Fruit fly (Drosophila melanogaster) whole organism: ENCODE results near the gene CG31358.

Experiments used
- CG8478 ChIP-seq: fragments of >200 bp; optimal IDR thresholded peaks from 2 replicates; lab custom pipeline; 2018; ENCODE audit warnings: inconsistent platforms
- Dll ChIP-seq: fragments of >200 bp; optimal IDR thresholded peaks from 2 replicates; lab custom pipeline; 2017
- psq ChIP-seq: fragments of >200 bp; optimal IDR thresholded peaks from 2 replicates; lab custom pipeline; 2017

DNA sequence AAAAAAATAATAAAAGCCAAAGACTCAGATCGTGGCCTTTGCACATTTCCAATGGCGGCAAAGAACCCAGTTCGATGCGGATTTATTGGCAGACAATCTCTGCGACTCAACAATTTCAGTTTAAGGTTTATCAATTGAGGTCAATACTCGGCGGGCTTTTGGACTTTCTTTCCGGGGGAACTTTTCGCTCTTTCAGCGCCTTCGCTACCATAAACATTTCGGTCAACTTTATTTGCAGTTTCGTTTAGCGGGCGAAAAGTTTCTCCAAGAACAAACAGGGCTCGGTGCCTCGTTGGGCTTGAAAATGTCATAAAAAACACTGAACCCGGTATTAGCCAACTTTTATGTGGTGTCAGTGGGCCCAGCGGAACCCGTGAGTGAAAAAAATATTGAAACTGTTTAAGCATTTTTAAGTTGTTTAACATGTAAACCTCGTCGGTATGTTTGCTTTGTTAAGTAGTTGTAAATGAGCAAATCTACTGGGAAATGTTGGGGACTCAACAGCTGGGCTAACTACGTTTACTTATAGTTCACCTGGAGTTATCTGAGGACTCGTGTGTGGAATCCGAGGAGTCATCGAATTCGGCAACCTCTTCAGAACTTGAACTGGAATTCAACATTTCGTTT, 39.9 kb downstream of the CG31358 start:
- TF ChIP-seq CG8478 (no peak), psq (no peak), Dll (lab: Kevin White, UChicago) (no peak)
